Worm (Caenorhabditis elegans): Measurements from ENCODE around the gene E02H1.5.
A peak's percentile ranks its signal among the peaks of the same experiment; 100 is the strongest.

DNA sequence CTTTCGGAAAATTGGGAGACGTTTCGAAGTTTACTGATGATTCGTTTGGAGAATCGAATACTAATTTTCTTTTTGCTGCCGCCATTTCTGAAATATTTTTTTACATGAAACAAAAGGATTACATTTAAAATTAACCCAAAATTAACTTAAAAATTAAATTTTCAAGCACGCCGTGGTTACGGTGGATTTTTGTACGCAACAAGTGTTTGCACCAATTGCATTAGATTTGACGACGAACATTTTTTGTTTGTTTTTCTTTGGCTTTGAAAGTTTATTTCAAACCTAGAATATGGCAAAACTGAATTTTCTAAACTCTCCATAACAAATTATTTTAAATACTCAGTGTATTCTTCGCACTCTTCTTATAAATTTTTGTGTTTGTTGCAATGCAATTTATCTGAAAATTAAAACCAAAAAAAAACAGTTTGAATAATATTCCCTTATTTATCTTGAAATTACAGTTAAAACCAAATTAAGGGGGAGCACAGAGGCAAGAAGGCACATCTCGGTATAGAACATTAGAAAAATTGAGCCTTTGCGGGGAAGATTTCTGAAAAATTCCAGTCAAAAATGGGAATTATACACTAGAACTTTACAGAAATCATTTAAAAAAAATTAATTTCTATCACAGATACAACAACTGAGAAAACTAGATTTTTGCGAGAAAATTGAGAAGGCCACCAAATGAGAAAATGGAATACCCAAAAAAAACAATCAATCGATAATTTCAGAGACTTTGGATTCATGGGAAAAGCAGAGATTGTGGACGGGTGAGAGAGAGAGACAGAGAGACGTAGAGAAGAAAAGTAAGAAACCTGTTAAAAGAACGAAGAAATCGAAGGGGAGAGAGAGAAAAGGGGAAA lies 22.2 kb downstream of the E02H1.5 start, which contains the start of gene hal-3:
- TF ChIP-seq ama-1 (optimal IDR thresholded peaks at IDR 0.05) (peak; percentile 47), dpl-1 (GFP tag; optimal IDR thresholded peaks at IDR 0.05) (no peak), ZK546.5 (tag; optimal IDR thresholded peaks at IDR 0.05) (no peak), aha-1 (tag) (peak; percentile 75), dve-1 (tag; optimal IDR thresholded peaks at IDR 0.05; ENCODE audit: insufficient read depth) (no peak), Y5F2A.4 (GFP tag; optimal IDR thresholded peaks at IDR 0.05) (no peak)

All from whole organism, L4 larva.